Worm (Caenorhabditis elegans) whole organism, mixed stage, embryonic: Measurements from ENCODE around the gene dac-1.

Source experiments
- bed-3 ChIP-seq: fragments of 200-800 bp; sonication (Bioruptor generic); optimal IDR thresholded peaks from 3 replicates; lab custom pipeline; 2018; ENCODE audit warnings: mild to moderate bottlenecking, missing genetic modification characterization, moderate library complexity, missing compliant biosample characterization
- blmp-1 ChIP-seq: fragments of 150-350 bp; optimal IDR thresholded peaks from 2 replicates; lab custom pipeline; 2014; ENCODE audit warnings: missing biosample characterization, missing genetic modification characterization
- ceh-39 ChIP-seq: fragments of 150-350 bp; optimal IDR thresholded peaks from 2 replicates; lab custom pipeline; 2014; ENCODE audit warnings: missing biosample characterization, missing genetic modification characterization
- ceh-43 ChIP-seq: fragments of 200-800 bp; sonication (Bioruptor generic); optimal IDR thresholded peaks from 2 replicates; lab custom pipeline; 2018; ENCODE audit warnings: mild to moderate bottlenecking, missing genetic modification characterization, moderate library complexity, missing compliant biosample characterization
- ceh-83 ChIP-seq: fragments of 200-800 bp; sonication (Bioruptor generic); optimal IDR thresholded peaks from 2 replicates; lab custom pipeline; 2018; ENCODE audit warnings: mild to moderate bottlenecking, missing genetic modification characterization, missing compliant biosample characterization
- ces-1 ChIP-seq: fragments of 150-350 bp; optimal IDR thresholded peaks from 2 replicates; lab custom pipeline; 2014; ENCODE audit warnings: missing biosample characterization, missing genetic modification reagents, missing genetic modification characterization
- cnd-1 ChIP-seq: fragments of 200-800 bp; sonication (Bioruptor generic); optimal IDR thresholded peaks from 2 replicates; lab custom pipeline; 2018; ENCODE audit warnings: mild to moderate bottlenecking, missing genetic modification characterization, missing compliant biosample characterization
- drap-1 ChIP-seq: fragments of 200-800 bp; sonication (Bioruptor generic); optimal IDR thresholded peaks from 3 replicates; lab custom pipeline; 2018; ENCODE audit warnings: mild to moderate bottlenecking, missing genetic modification characterization, missing compliant biosample characterization
- elt-3 ChIP-seq: fragments of 150-350 bp; optimal IDR thresholded peaks from 2 replicates; lab custom pipeline; 2014; ENCODE audit warnings: missing biosample characterization, missing genetic modification characterization
- flh-1 ChIP-seq: fragments of 200-800 bp; sonication (Bioruptor generic); optimal IDR thresholded peaks from 2 replicates; lab custom pipeline; 2018; ENCODE audit warnings: mild to moderate bottlenecking, missing genetic modification characterization, moderate library complexity, missing compliant biosample characterization
- hlh-1 ChIP-seq: fragments of 150-350 bp; optimal IDR thresholded peaks from 2 replicates; lab custom pipeline; 2014; ENCODE audit warnings: missing biosample characterization, missing genetic modification reagents, missing genetic modification characterization
- lin-13 ChIP-seq: fragments of 150-350 bp; optimal IDR thresholded peaks from 2 replicates; lab custom pipeline; 2014; ENCODE audit warnings: missing biosample characterization, missing genetic modification characterization
- lin-32 ChIP-seq: fragments of 200-800 bp; sonication (Bioruptor generic); optimal IDR thresholded peaks from 2 replicates; lab custom pipeline; 2018; ENCODE audit warnings: mild to moderate bottlenecking, missing genetic modification characterization, missing compliant biosample characterization
- mls-2 ChIP-seq: sonication (generic microtip); optimal IDR thresholded peaks from 2 replicates; lab custom pipeline; 2016; ENCODE audit warnings: mild to moderate bottlenecking, missing genetic modification characterization, moderate library complexity, missing compliant biosample characterization
- nhr-12 ChIP-seq: fragments of 150-350 bp; optimal IDR thresholded peaks from 2 replicates; lab custom pipeline; 2014; ENCODE audit warnings: missing biosample characterization, missing genetic modification characterization
- nhr-2 ChIP-seq: fragments of 150-350 bp; optimal IDR thresholded peaks from 2 replicates; lab custom pipeline; 2014; ENCODE audit warnings: missing biosample characterization, missing genetic modification characterization
- nhr-237 ChIP-seq: fragments of 150-350 bp; optimal IDR thresholded peaks from 2 replicates; lab custom pipeline; 2014; ENCODE audit warnings: missing biosample characterization, missing genetic modification characterization
- nhr-28 ChIP-seq: fragments of 150-350 bp; optimal IDR thresholded peaks from 2 replicates; lab custom pipeline; 2014; ENCODE audit warnings: missing biosample characterization, missing genetic modification characterization
- nhr-76 ChIP-seq: sonication (generic microtip); optimal IDR thresholded peaks from 2 replicates; lab custom pipeline; 2017; ENCODE audit warnings: missing biosample characterization, missing genetic modification characterization
- pha-4 ChIP-seq: fragments of 150-350 bp; optimal IDR thresholded peaks from 2 replicates; lab custom pipeline; 2018; ENCODE audit warnings: missing biosample characterization, missing genetic modification reagents, missing genetic modification characterization
- sem-2 ChIP-seq: fragments of 200-800 bp; sonication (Bioruptor generic); optimal IDR thresholded peaks from 2 replicates; lab custom pipeline; 2018; ENCODE audit warnings: mild to moderate bottlenecking, missing genetic modification characterization, missing compliant biosample characterization
- snpc-4 ChIP-seq: fragments of 150-350 bp; optimal IDR thresholded peaks from 2 replicates; lab custom pipeline; 2014; ENCODE audit warnings: missing biosample characterization, missing genetic modification characterization
- sptf-1 ChIP-seq: sonication (generic microtip); optimal IDR thresholded peaks from 2 replicates; lab custom pipeline; 2017; ENCODE audit warnings: mild to moderate bottlenecking, missing genetic modification characterization, moderate library complexity, missing compliant biosample characterization
- tbx-8 ChIP-seq: fragments of 200-800 bp; sonication (Bioruptor generic); optimal IDR thresholded peaks from 2 replicates; lab custom pipeline; 2018; ENCODE audit warnings: mild to moderate bottlenecking, missing genetic modification characterization, moderate library complexity, missing compliant biosample characterization
- unc-120 ChIP-seq: sonication (generic microtip); optimal IDR thresholded peaks from 2 replicates; lab custom pipeline; 2017; ENCODE audit warnings: missing genetic modification characterization, missing compliant biosample characterization; ENCODE audit not compliant: poor library complexity, severe bottlenecking
- unc-39 ChIP-seq: fragments of 150-350 bp; optimal IDR thresholded peaks from 2 replicates; lab custom pipeline; 2014; ENCODE audit warnings: missing biosample characterization, missing genetic modification characterization
- unc-62 ChIP-seq: fragments of 150-350 bp; optimal IDR thresholded peaks from 2 replicates; lab custom pipeline; 2014; ENCODE audit warnings: missing biosample characterization, missing genetic modification reagents, missing genetic modification characterization
- zip-8 ChIP-seq: fragments of 150-350 bp; optimal IDR thresholded peaks from 2 replicates; lab custom pipeline; 2014; ENCODE audit warnings: missing biosample characterization, missing genetic modification characterization
- ztf-11 ChIP-seq: fragments of 150-350 bp; optimal IDR thresholded peaks from 2 replicates; lab custom pipeline; 2014; ENCODE audit warnings: missing biosample characterization, missing genetic modification characterization

The dac-1 gene

DNA sequence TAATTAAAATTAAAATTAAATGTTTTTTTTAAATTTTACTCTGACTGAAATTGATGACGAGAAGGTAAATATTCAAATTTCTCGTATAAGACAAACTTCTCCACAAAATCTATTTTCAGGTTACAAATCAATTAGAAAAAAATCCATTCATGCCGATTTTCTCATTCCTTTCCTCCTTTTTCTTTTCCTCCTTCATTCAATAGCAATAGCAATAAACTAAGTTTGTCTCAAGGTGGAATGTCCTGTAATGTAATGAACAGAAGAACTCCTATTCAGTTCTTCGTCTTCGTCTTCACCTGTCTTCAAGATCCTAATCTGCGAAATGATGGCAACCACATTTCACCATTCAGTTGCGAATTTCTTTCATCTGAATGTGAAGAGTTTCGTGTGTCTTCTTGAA, at the start of gene dac-1:
Gene dac-1, plus strand, starts transcription at position 301 of the 400 bp plus-strand sequence.
- TF ChIP-seq unc-120 (tag; lab: Kevin White, UChicago) (no peak), zip-8 (tag; lab: Kevin White, UChicago) (no peak), lin-32 (no peak)

DNA sequence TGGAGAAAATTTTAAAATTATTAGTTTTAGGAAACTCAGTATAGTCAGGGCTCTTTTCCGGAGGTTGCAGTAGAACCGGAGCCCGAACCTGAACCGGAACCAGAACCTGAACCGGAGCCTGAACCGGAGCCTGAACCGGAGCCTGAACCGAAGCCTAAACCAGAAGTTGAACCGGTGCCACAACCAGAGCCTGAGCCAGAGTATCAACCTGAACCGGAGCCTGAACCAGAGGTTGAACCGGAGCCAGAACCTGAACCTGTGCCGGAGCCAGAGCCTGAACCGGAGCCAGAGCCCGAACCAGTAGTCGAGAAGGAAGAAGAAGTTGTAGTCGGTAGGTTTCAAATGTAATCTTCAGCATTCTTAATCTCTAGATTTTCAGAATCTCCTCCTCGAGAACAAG, 47.4 kb upstream of the dac-1 start:
- no peak for TF ChIP-seq unc-39 (tag; lab: Kevin White, UChicago)
- TF ChIP-seq nhr-2 (tag; lab: Kevin White, UChicago), result no peak
- TF ChIP-seq mls-2 (tag; lab: Kevin White, UChicago), result no peak
- no peak for TF ChIP-seq lin-32
- no peak for TF ChIP-seq cnd-1 (tag; lab: Kevin White, UChicago)
- TF ChIP-seq tbx-8 (GFP tag; lab: Kevin White, UChicago), result no peak
- no peak for TF ChIP-seq nhr-237 (tag; lab: Kevin White, UChicago)

DNA sequence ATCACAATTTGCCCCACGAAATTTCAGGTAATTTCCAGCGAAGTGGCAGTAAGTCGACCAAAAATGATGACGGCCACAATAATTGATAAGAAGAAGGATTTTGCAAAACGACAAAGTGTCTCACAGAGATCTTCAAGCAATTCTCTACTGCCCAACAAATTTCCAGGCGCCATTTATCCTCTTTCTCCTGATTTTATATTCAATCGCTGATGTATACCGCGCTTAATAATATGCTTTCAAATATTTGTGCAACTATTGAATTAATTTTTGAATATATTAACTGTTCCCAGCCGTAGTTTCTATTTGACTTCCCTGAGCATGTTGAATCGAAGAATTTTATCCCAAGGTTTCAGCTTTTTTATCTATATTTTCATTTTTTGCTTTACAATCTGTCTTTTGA, 45.0 kb upstream of the dac-1 start, which contains the start of gene tpst-2:
Gene tpst-2, plus strand, starts transcription at position 301 of the 400 bp plus-strand sequence.
- TF ChIP-seq ztf-11 (tag; lab: Kevin White, UChicago) (no peak), nhr-12 (tag; lab: Kevin White, UChicago) (no peak), lin-32 (no peak), drap-1 (GFP tag; lab: Kevin White, UChicago) (no peak), cnd-1 (tag; lab: Kevin White, UChicago) (no peak), ceh-43 (GFP tag; lab: Kevin White, UChicago) (no peak), mls-2 (tag; lab: Kevin White, UChicago) (no peak), zip-8 (tag; lab: Kevin White, UChicago) (no peak), lin-13 (no peak), hlh-1 (tag; lab: Kevin White, UChicago) (no peak), blmp-1 (no peak), unc-39 (tag; lab: Kevin White, UChicago) (no peak), flh-1 (GFP tag; lab: Kevin White, UChicago) (no peak), ceh-39 (tag; lab: Kevin White, UChicago) (no peak), sptf-1 (no peak)

DNA sequence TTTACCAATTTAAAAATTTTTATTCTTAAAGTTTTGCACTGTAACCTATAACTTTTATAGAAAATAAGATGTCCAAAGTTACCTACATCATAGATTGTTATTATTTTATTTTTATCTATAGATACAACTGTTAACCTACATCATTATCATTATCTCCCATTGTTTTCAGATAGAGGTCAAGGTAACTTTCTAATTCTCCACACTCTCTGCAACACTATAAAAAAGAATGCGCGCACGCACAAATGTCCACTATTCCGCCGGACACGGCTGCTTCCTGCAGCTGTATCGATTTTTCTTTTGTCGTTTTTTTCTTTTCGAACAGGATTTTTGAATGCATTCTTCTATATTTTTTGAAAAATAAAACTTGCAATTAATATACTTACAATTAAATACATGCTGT, 43.3 kb upstream of the dac-1 start:
- no peak for TF ChIP-seq unc-39 (tag; lab: Kevin White, UChicago)
- peak; percentile 26 for TF ChIP-seq hlh-1 (tag; lab: Kevin White, UChicago)

DNA sequence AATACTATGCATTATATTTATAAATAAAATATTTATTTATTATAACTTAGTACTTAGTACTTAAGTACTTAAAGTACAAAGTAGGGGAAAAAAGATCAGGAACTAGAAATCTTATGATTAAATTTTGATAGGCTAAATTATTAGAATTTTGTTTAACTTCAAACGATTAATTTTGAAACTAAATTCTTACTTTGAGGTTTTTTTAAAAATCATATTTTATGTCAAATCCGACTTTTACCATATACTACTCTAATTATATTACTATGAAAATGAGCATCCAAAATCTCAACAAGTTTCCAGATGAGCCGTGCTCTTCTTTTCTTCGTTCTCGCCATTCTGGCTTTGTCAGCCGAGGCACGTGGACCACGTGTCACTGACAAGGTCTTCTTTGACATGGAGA, 42.8 kb upstream of the dac-1 start, which contains the start of gene cyn-6:
Gene cyn-6, plus strand, starts transcription at position 301 of the 400 bp plus-strand sequence.
- TF ChIP-seq lin-32, result no peak
- TF ChIP-seq sem-2 (GFP tag; lab: Kevin White, UChicago), result no peak
- TF ChIP-seq bed-3 (GFP tag; lab: Kevin White, UChicago), result no peak
- no peak for TF ChIP-seq ceh-83 (GFP tag; lab: Kevin White, UChicago)
- TF ChIP-seq nhr-28 (tag; lab: Kevin White, UChicago), result no peak
- TF ChIP-seq tbx-8 (GFP tag; lab: Kevin White, UChicago), result no peak
- TF ChIP-seq ztf-11 (tag; lab: Kevin White, UChicago), result no peak
- TF ChIP-seq snpc-4 (tag; lab: Kevin White, UChicago), result no peak
- TF ChIP-seq nhr-76 (tag; lab: Kevin White, UChicago), result no peak
- TF ChIP-seq, all 35 proteins: peak for 0

DNA sequence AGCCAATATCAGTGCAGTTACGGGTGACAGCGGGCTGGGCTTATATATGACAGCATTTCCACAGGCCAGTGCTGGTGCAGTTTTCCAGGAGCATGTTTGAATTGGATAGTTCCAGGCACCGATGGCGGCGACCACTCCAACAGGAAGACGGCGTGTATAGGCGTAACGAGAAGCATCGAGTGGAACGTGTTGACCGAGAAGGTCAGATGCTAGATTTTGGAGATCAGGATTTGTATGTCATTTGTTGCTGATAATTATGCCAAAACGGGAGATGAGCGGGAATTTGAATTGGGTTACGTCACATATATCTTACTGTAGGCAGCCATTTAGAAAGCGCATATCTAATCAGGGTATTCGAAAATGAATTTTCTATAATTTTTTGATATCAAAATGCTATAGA, 40.5 kb upstream of the dac-1 start:
- TF ChIP-seq lin-32 (no peak), ces-1 (GFP tag; lab: Kevin White, UChicago) (no peak), unc-120 (tag; lab: Kevin White, UChicago) (no peak), sptf-1 (no peak), nhr-237 (tag; lab: Kevin White, UChicago) (no peak), lin-13 (no peak), pha-4 (tag; lab: Kevin White, UChicago) (no peak), nhr-28 (tag; lab: Kevin White, UChicago) (no peak), nhr-2 (tag; lab: Kevin White, UChicago) (no peak), unc-62 (no peak), ceh-43 (GFP tag; lab: Kevin White, UChicago) (no peak), tbx-8 (GFP tag; lab: Kevin White, UChicago) (no peak), bed-3 (GFP tag; lab: Kevin White, UChicago) (no peak), elt-3 (no peak)
